Worm (Caenorhabditis elegans) whole organism, young adult: Measurements from ENCODE around the gene tag-234.
A peak's percentile ranks its signal among the peaks of the same experiment; 100 is the strongest.
"Not testable (repeated sequence)": the region's sequence is repeated elsewhere in the genome, so short reads cannot be mapped to it uniquely, and the experiment has no call there.

Source experiments
- B0019.2 ChIP-seq: fragments of 200-800 bp; sonication (Bioruptor generic); conservative IDR thresholded peaks from 2 replicates; pipeline ENCODE4 v1.3.6; 2022; ENCODE audit warnings: missing genetic modification reagents, missing genetic modification characterization, missing compliant biosample characterization
- C06A6.2 ChIP-seq: fragments of 200-800 bp; sonication (Bioruptor generic); conservative IDR thresholded peaks from 2 replicates; pipeline ENCODE4 v1.3.6; 2022; ENCODE audit warnings: missing genetic modification characterization, missing compliant biosample characterization
- D2030.7 ChIP-seq: fragments of 200-800 bp; sonication (Bioruptor generic); IDR thresholded peaks from 2 replicates; pipeline ENCODE4 v1.3.6; 2022; ENCODE audit warnings: missing genetic modification reagents, missing genetic modification characterization, missing compliant biosample characterization
- F49E8.2 ChIP-seq: sonication (generic microtip); optimal IDR thresholded peaks from 3 replicates; lab custom pipeline; 2017; ENCODE audit warnings: missing genetic modification characterization, mild to moderate bottlenecking, missing compliant biosample characterization, antibody characterized with exemption, moderate library complexity; ENCODE audit not compliant: insufficient read depth
- F57A8.1 ChIP-seq: fragments of 200-800 bp; sonication (Bioruptor generic); optimal IDR thresholded peaks from 2 replicates; lab custom pipeline; 2018; ENCODE audit warnings: mild to moderate bottlenecking, missing genetic modification characterization, moderate library complexity, missing compliant biosample characterization
- Y53G8AR.9 ChIP-seq: fragments of 200-800 bp; sonication (Bioruptor generic); conservative IDR thresholded peaks from 2 replicates; pipeline ENCODE4 v1.3.6; 2022; ENCODE audit warnings: missing genetic modification reagents, missing genetic modification characterization, missing compliant biosample characterization
- Y79H2A.3 ChIP-seq: fragments of 200-800 bp; sonication (Bioruptor generic); conservative IDR thresholded peaks from 2 replicates; pipeline ENCODE4 v1.3.6; 2022; ENCODE audit warnings: missing genetic modification reagents, missing genetic modification characterization, missing compliant biosample characterization
- Y95B8A.8 ChIP-seq: fragments of 200-800 bp; sonication (Bioruptor generic); IDR thresholded peaks from 2 replicates; pipeline ENCODE4 v1.3.6; 2022; ENCODE audit warnings: missing genetic modification reagents, missing genetic modification characterization, missing compliant biosample characterization
- ZK185.1 ChIP-seq: sonication (generic microtip); optimal IDR thresholded peaks from 2 replicates; lab custom pipeline; 2016; ENCODE audit warnings: mild to moderate bottlenecking, missing genetic modification characterization, missing compliant biosample characterization; ENCODE audit not compliant: poor library complexity, severe bottlenecking
- ama-1 ChIP-seq, 3 experiments: fragments of 150-350 bp in 1 of 3; sonication (generic microtip) in 2 of 3; optimal IDR thresholded peaks; 2 replicates each; lab custom pipeline; 2014 to 2018; ENCODE audit warnings: missing biosample characterization in 2 of 3, missing genetic modification characterization in 2 of 3, missing genetic modification reagents in 2 of 3
- atf-7 ChIP-seq: sonication (generic microtip); optimal IDR thresholded peaks from 2 replicates; lab custom pipeline; 2017; ENCODE audit warnings: mild to moderate bottlenecking, missing genetic modification characterization, missing compliant biosample characterization
- bed-1 ChIP-seq: fragments of 200-800 bp; sonication (Bioruptor generic); IDR thresholded peaks from 2 replicates; pipeline ENCODE4 v1.3.6; 2022; ENCODE audit warnings: missing genetic modification reagents, missing genetic modification characterization, missing compliant biosample characterization
- cebp-1 ChIP-seq, 2 experiments: fragments of 200-800 bp in 1 of 2; sonication (Bioruptor generic) in 1 of 2; sonication (generic microtip) in 1 of 2; IDR thresholded peaks in 1 of 2; optimal IDR thresholded peaks in 1 of 2; 2 replicates each; pipeline versions ENCODE4 v1.3.6 to Lab custom; 2017 to 2022; ENCODE audit warnings: missing compliant biosample characterization in 2 of 2, missing genetic modification characterization in 2 of 2, mild to moderate bottlenecking in 1 of 2, missing genetic modification reagents in 1 of 2, moderate library complexity in 1 of 2
- ceh-100 ChIP-seq: fragments of 200-800 bp; sonication (Bioruptor generic); IDR thresholded peaks from 2 replicates; pipeline ENCODE4 v1.3.6; 2022; ENCODE audit warnings: missing genetic modification reagents, missing genetic modification characterization, missing compliant biosample characterization
- ceh-40 ChIP-seq: fragments of 200-800 bp; sonication (Bioruptor generic); IDR thresholded peaks from 2 replicates; pipeline ENCODE4 v1.3.6; 2022; ENCODE audit warnings: missing genetic modification characterization, missing compliant biosample characterization
- ceh-58 ChIP-seq: fragments of 200-800 bp; sonication (Bioruptor generic); IDR thresholded peaks from 2 replicates; pipeline ENCODE4 v1.3.6; 2022; ENCODE audit warnings: missing genetic modification characterization, missing compliant biosample characterization
- dox-1 ChIP-seq: fragments of 200-800 bp; sonication (Bioruptor generic); IDR thresholded peaks from 2 replicates; pipeline ENCODE4 v1.3.6; 2022; ENCODE audit warnings: missing genetic modification reagents, missing genetic modification characterization, missing compliant biosample characterization
- dpff-1 ChIP-seq: sonication (generic microtip); optimal IDR thresholded peaks from 2 replicates; lab custom pipeline; 2017; ENCODE audit warnings: mild to moderate bottlenecking, missing genetic modification characterization, missing compliant biosample characterization
- efl-1 ChIP-seq: fragments of 150-350 bp; optimal IDR thresholded peaks from 2 replicates; lab custom pipeline; 2014; ENCODE audit warnings: missing biosample characterization, missing genetic modification reagents, missing genetic modification characterization
- hsf-1 ChIP-seq: fragments of 200-800 bp; sonication (Bioruptor generic); IDR thresholded peaks from 2 replicates; pipeline ENCODE4 v1.3.6; 2022; ENCODE audit warnings: missing genetic modification reagents, missing genetic modification characterization, missing compliant biosample characterization
- let-607 ChIP-seq, 2 experiments: fragments of 200-800 bp in 1 of 2; sonication (Bioruptor generic) in 1 of 2; sonication (generic microtip) in 1 of 2; optimal IDR thresholded peaks; 2 replicates each; lab custom pipeline; 2016 to 2018; ENCODE audit warnings: mild to moderate bottlenecking in 2 of 2, missing compliant biosample characterization in 2 of 2, missing genetic modification characterization in 2 of 2, moderate library complexity in 2 of 2, missing genotype in 1 of 2
- madf-3 ChIP-seq: fragments of 200-800 bp; sonication (Bioruptor generic); IDR thresholded peaks from 2 replicates; pipeline ENCODE4 v1.3.6; 2022; ENCODE audit warnings: missing genetic modification reagents, missing genetic modification characterization, missing compliant biosample characterization
- madf-6 ChIP-seq: fragments of 200-800 bp; sonication (Bioruptor generic); IDR thresholded peaks from 2 replicates; pipeline ENCODE4 v1.3.6; 2022; ENCODE audit warnings: missing genetic modification reagents, missing genetic modification characterization, missing compliant biosample characterization
- madf-8 ChIP-seq: fragments of 200-800 bp; sonication (Bioruptor generic); conservative IDR thresholded peaks from 2 replicates; pipeline ENCODE4 v1.3.6; 2022; ENCODE audit warnings: missing genetic modification reagents, missing genetic modification characterization, missing compliant biosample characterization
- mcd-1 ChIP-seq: fragments of 200-800 bp; sonication (Bioruptor generic); IDR thresholded peaks from 2 replicates; pipeline ENCODE4 v1.3.6; 2022; ENCODE audit warnings: missing genetic modification reagents, missing genetic modification characterization, missing compliant biosample characterization
- nfya-2 ChIP-seq: fragments of 200-800 bp; sonication (Bioruptor generic); IDR thresholded peaks from 2 replicates; pipeline ENCODE4 v1.3.6; 2022; ENCODE audit warnings: missing genetic modification reagents, missing genetic modification characterization, missing compliant biosample characterization
- nhr-27 ChIP-seq: fragments of 200-800 bp; sonication (Bioruptor generic); optimal IDR thresholded peaks from 2 replicates; lab custom pipeline; 2018; ENCODE audit warnings: mild to moderate bottlenecking, missing genetic modification characterization, moderate library complexity, missing compliant biosample characterization
- nhr-80 ChIP-seq: sonication (generic microtip); optimal IDR thresholded peaks from 2 replicates; lab custom pipeline; 2016; ENCODE audit warnings: missing genetic modification characterization, missing compliant biosample characterization
- pbrm-1 ChIP-seq: fragments of 200-800 bp; sonication (Bioruptor generic); IDR thresholded peaks from 2 replicates; pipeline ENCODE4 v1.3.6; 2022; ENCODE audit warnings: missing genetic modification reagents, missing genetic modification characterization, missing compliant biosample characterization
- pha-4 ChIP-seq: fragments of 150-350 bp; sonication (generic microtip); optimal IDR thresholded peaks from 2 replicates; lab custom pipeline; 2014; ENCODE audit warnings: missing biosample characterization, missing genetic modification reagents, missing genetic modification characterization
- repo-1 ChIP-seq: sonication (generic microtip); optimal IDR thresholded peaks from 2 replicates; lab custom pipeline; 2017; ENCODE audit warnings: mild to moderate bottlenecking, missing genetic modification characterization, missing compliant biosample characterization
- rpc-1 ChIP-seq, 2 experiments: fragments of 150-350 bp in 1 of 2; sonication (generic microtip) in 1 of 2; optimal IDR thresholded peaks; 2 replicates each; lab custom pipeline; 2014 to 2018; ENCODE audit warnings: missing biosample characterization in 1 of 2, missing genetic modification characterization in 1 of 2, missing genetic modification reagents in 1 of 2, missing genotype in 1 of 2
- snpc-3.4 ChIP-seq: sonication (generic microtip); optimal IDR thresholded peaks from 2 replicates; lab custom pipeline; 2017; ENCODE audit warnings: missing genetic modification characterization, mild to moderate bottlenecking, missing compliant biosample characterization, antibody characterized with exemption, moderate library complexity, missing genotype, missing genetic modification reagents
- somi-1 ChIP-seq: fragments of 200-800 bp; sonication (Bioruptor generic); optimal IDR thresholded peaks from 2 replicates; lab custom pipeline; 2018; ENCODE audit warnings: mild to moderate bottlenecking, missing genetic modification characterization, missing compliant biosample characterization
- sptf-2 ChIP-seq: fragments of 200-800 bp; sonication (Bioruptor generic); optimal IDR thresholded peaks from 2 replicates; lab custom pipeline; 2018; ENCODE audit warnings: mild to moderate bottlenecking, missing genetic modification characterization, missing compliant biosample characterization
- tbp1 ChIP-seq: fragments of 200-800 bp; sonication (Bioruptor generic); optimal IDR thresholded peaks from 2 replicates; lab custom pipeline; 2018; ENCODE audit warnings: mild to moderate bottlenecking, missing genetic modification characterization, missing compliant biosample characterization
- unc-130 ChIP-seq: sonication (generic microtip); optimal IDR thresholded peaks from 2 replicates; lab custom pipeline; 2016; ENCODE audit warnings: missing genetic modification reagents, missing genetic modification characterization, missing compliant biosample characterization
- xnd-1 ChIP-seq: sonication (generic microtip); optimal IDR thresholded peaks from 2 replicates; lab custom pipeline; 2016; ENCODE audit warnings: missing genotype, missing genetic modification reagents, missing genetic modification characterization, missing compliant biosample characterization
- ztf-22 ChIP-seq: fragments of 200-800 bp; sonication (Bioruptor generic); optimal IDR thresholded peaks from 2 replicates; lab custom pipeline; 2018; ENCODE audit warnings: mild to moderate bottlenecking, missing genetic modification characterization, moderate library complexity, missing compliant biosample characterization
- ztf-6 ChIP-seq: fragments of 200-800 bp; sonication (Bioruptor generic); IDR thresholded peaks from 2 replicates; pipeline ENCODE4 v1.3.6; 2022; ENCODE audit warnings: missing genetic modification reagents, missing genetic modification characterization, missing compliant biosample characterization

Gene tag-234

DNA sequence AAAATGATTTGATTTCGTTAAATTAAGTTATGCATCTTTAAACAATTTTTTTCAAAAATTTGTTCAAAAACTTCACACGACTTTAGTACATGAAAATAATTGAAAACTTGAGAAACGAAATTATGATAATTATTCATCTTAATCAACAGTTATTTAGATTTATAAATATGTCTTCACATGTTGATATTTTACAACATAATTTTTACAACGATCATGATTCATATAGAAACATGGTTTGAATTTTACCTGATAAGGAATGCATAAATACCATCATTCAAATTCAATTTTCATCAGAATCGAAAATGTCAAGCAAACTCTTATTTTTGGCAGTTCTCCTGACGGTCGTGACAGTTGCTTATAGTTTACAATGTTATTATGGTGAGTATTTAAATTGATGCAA is at the start of gene tag-234:
TSS of gene tag-234 (plus strand) at position 301 of the 400 bp plus-strand sequence.
- TF ChIP-seq nhr-80 (tag; lab: Kevin White, UChicago), result peak; percentile 38
- TF ChIP-seq nhr-27 (tag; lab: Kevin White, UChicago), result no peak

DNA sequence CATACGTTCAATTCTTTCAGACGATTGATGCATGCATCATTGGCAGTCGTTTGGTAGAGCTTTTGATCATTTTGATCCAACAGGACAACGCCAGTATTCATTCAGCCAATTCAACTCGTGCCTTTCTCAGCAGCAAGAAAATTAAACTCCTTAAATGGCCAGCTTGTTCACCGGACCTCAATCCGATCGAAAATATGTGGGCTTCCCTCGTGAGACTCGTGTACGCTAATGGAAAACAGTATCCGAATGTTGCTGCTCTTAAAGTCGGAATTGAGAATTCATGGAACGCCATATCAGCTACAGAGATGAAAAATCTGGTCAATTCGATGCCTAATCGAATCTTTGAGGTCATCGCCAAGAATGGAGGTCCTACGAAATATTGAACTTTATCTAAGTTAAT is 48.6 kb upstream of the tag-234 start, which contains the start of gene wago-5:
TSS of gene wago-5 (minus strand) at position 101 of the 400 bp plus-strand sequence.
- not testable (repeated sequence) for TF ChIP-seq tbp1 (GFP tag; lab: Kevin White, UChicago); atf-7 (tag; lab: Kevin White, UChicago); sptf-2 (GFP tag; lab: Kevin White, UChicago)

DNA sequence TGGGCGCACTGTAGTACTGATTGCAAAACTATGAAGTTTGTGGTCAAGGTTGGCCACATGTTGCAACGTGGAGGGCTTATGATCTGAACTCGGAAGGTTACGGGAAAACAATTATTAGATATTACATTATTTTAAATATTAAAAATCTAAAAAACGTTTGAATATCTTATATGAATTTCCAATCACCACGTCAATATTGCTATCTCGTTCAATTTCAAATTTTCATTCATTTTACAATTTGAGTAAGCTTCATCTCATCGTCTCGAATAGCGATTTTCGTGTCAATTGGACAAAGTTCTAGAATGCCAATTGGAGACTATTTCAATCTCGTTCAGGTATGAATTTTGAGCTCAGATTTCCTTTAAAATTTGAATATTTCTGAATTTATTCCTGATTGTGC is 47.6 kb upstream of the tag-234 start, which contains the start of gene ZK1248.20:
TSS of gene ZK1248.20 (plus strand) at position 301 of the 400 bp plus-strand sequence.
- TF ChIP-seq cebp-1 (GFP tag; IDR thresholded peaks at IDR 0.05; lab: Robert Waterston, UW) (no peak), cebp-1 (tag; optimal IDR thresholded peaks at IDR 0.05; lab: Kevin White, UChicago) (no peak), sptf-2 (GFP tag; lab: Kevin White, UChicago) (no peak), dpff-1 (tag; lab: Kevin White, UChicago) (no peak), ZK185.1 (tag; lab: Kevin White, UChicago) (no peak), repo-1 (no peak), ztf-6 (GFP tag; lab: Robert Waterston, UW) (no peak), C06A6.2 (GFP tag; lab: Robert Waterston, UW) (no peak), nfya-2 (GFP tag; lab: Robert Waterston, UW) (no peak), madf-8 (GFP tag; lab: Robert Waterston, UW) (no peak), dox-1 (GFP tag; lab: Robert Waterston, UW) (no peak), madf-6 (GFP tag; lab: Robert Waterston, UW) (no peak), Y79H2A.3 (no peak), let-607 (tag; optimal IDR thresholded peaks at IDR 0.05; lab: Kevin White, UChicago) (no peak), mcd-1 (no peak), D2030.7 (GFP tag; lab: Robert Waterston, UW) (no peak), Y53G8AR.9 (GFP tag; lab: Robert Waterston, UW) (no peak), snpc-3.4 (no peak), F57A8.1 (GFP tag; lab: Kevin White, UChicago) (no peak)

DNA sequence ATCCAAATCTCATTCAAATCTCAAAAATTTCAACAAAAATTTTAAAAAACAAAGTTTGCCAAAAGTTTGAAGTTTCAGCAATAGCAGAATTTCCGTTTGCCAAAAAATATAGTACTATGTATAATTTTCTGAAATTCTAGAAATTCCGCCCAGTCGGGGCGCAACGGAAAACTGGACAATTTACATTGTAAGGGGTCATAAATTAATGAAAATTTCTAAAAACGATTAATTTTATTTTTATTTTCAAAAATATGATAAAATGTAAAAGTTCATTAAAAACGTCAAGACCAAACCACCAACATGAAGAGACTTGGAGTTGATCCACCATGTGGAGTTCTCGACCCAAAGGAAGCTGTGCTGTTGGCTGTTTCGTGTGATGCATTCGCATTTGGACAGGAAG is 45.7 kb upstream of the tag-234 start, which contains the start of gene ZK1248.4:
TSS of gene ZK1248.4 (plus strand) at position 301 of the 400 bp plus-strand sequence.
- no peak for TF ChIP-seq hsf-1 (GFP tag; lab: Robert Waterston, UW)
- no peak for TF ChIP-seq ceh-58 (GFP tag; lab: Robert Waterston, UW)
- TF ChIP-seq pha-4 (tag; lab: Kevin White, UChicago), result no peak
- TF ChIP-seq efl-1 (GFP tag; lab: Kevin White, UChicago), result no peak
- no peak for TF ChIP-seq nfya-2 (GFP tag; lab: Robert Waterston, UW)
- TF ChIP-seq, all 124 proteins: peak for 0

DNA sequence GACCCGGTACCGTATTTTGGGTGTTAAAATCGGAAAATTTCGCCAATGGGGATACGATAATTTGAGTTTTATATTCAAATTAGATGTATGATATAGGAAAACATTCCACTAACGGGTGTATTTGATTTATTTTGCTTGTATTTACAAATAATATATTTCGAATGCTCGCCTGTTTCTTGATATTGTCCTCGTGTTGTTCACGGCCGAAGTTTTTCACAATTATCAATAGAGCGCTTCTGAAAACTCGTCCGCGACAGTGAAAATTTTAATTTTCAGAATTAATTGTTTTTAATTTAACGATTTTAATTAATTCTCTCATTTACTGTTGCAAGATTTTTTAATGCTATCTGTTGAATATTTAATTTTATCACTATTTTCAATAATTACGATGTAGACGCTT is 44.3 kb upstream of the tag-234 start:
- TF ChIP-seq ztf-22 (GFP tag; lab: Kevin White, UChicago) (no peak), nhr-27 (tag; lab: Kevin White, UChicago) (no peak), pbrm-1 (GFP tag; lab: Robert Waterston, UW) (0 out of 2 replicates have a peak, but pooled peaks have one; percentile 41), F49E8.2 (tag; lab: Kevin White, UChicago) (no peak), ceh-100 (GFP tag; lab: Robert Waterston, UW) (peak; percentile 69), somi-1 (GFP tag; lab: Kevin White, UChicago) (no peak), rpc-1 (optimal IDR thresholded peaks at IDR 0.05; lab: Kevin White, UChicago) (no peak), rpc-1 (tag; optimal IDR thresholded peaks at IDR 0.05; lab: Kevin White, UChicago) (no peak), bed-1 (GFP tag; lab: Robert Waterston, UW) (no peak), madf-3 (GFP tag; lab: Robert Waterston, UW) (no peak), ama-1 (optimal IDR thresholded peaks at IDR 0.05; lab: Kevin White, UChicago) (no peak), ama-1 (GFP tag; optimal IDR thresholded peaks at IDR 0.05; lab: Kevin White, UChicago) (no peak), tbp1 (GFP tag; lab: Kevin White, UChicago) (peak; percentile 20), ceh-40 (GFP tag; lab: Robert Waterston, UW) (no peak), xnd-1 (tag; lab: Kevin White, UChicago) (no peak), Y95B8A.8 (GFP tag; lab: Robert Waterston, UW) (0 out of 2 replicates have a peak, but pooled peaks have one; percentile 21), unc-130 (GFP tag; lab: Kevin White, UChicago) (peak; percentile 9), B0019.2 (GFP tag; lab: Robert Waterston, UW) (no peak)
